Worm (Caenorhabditis elegans) whole organism, young adult: ENCODE results near the gene Y11D7A.10.

Experiments
- D2030.7 ChIP-seq: fragments of 200-800 bp; sonication (Bioruptor generic); IDR thresholded peaks from 2 replicates; pipeline ENCODE4 v1.3.6; 2022; ENCODE audit warnings: missing genetic modification reagents, missing genetic modification characterization, missing compliant biosample characterization
- F22D6.2 ChIP-seq: sonication (generic microtip); optimal IDR thresholded peaks from 2 replicates; lab custom pipeline; 2016; ENCODE audit warnings: mild to moderate bottlenecking, missing genetic modification characterization, missing compliant biosample characterization
- F37B4.10 ChIP-seq: fragments of 200-800 bp; sonication (Bioruptor generic); IDR thresholded peaks from 2 replicates; pipeline ENCODE4 v1.3.6; 2022; ENCODE audit warnings: missing genetic modification characterization, missing compliant biosample characterization
- F52B5.7 ChIP-seq: sonication (generic microtip); optimal IDR thresholded peaks from 2 replicates; lab custom pipeline; 2016; ENCODE audit warnings: mild to moderate bottlenecking, missing genetic modification characterization, missing compliant biosample characterization
- F57A8.1 ChIP-seq: fragments of 200-800 bp; sonication (Bioruptor generic); optimal IDR thresholded peaks from 2 replicates; lab custom pipeline; 2018; ENCODE audit warnings: mild to moderate bottlenecking, missing genetic modification characterization, moderate library complexity, missing compliant biosample characterization
- Y53F4B.3 ChIP-seq: fragments of 200-800 bp; sonication (Bioruptor generic); IDR thresholded peaks from 2 replicates; pipeline ENCODE4 v1.3.6; 2022; ENCODE audit warnings: missing genetic modification reagents, missing genetic modification characterization, missing compliant biosample characterization
- Y56A3A.18 ChIP-seq: fragments of 200-800 bp; sonication (Bioruptor generic); IDR thresholded peaks from 2 replicates; pipeline ENCODE4 v1.3.6; 2022; ENCODE audit warnings: missing genetic modification reagents, missing genetic modification characterization, missing compliant biosample characterization
- akir-1 ChIP-seq: fragments of 200-800 bp; sonication (Bioruptor generic); optimal IDR thresholded peaks from 2 replicates; lab custom pipeline; 2018; ENCODE audit warnings: mild to moderate bottlenecking, missing genetic modification characterization, moderate library complexity, missing compliant biosample characterization
- ama-1 ChIP-seq, 3 experiments: fragments of 150-350 bp in 1 of 3; sonication (generic microtip) in 2 of 3; optimal IDR thresholded peaks; 2 replicates each; lab custom pipeline; 2014 to 2018; ENCODE audit warnings: missing biosample characterization in 2 of 3, missing genetic modification characterization in 2 of 3, missing genetic modification reagents in 2 of 3
- athp-1 ChIP-seq: sonication (generic microtip); optimal IDR thresholded peaks from 2 replicates; lab custom pipeline; 2017; ENCODE audit warnings: mild to moderate bottlenecking, missing genetic modification characterization, missing compliant biosample characterization
- attf-3 ChIP-seq: fragments of 200-800 bp; sonication (Bioruptor generic); conservative IDR thresholded peaks from 2 replicates; pipeline ENCODE4 v1.3.6; 2022; ENCODE audit warnings: missing genetic modification reagents, missing genetic modification characterization, missing compliant biosample characterization
- cebp-1 ChIP-seq, 2 experiments: fragments of 200-800 bp in 1 of 2; sonication (Bioruptor generic) in 1 of 2; sonication (generic microtip) in 1 of 2; IDR thresholded peaks in 1 of 2; optimal IDR thresholded peaks in 1 of 2; 2 replicates each; pipeline versions ENCODE4 v1.3.6 to Lab custom; 2017 to 2022; ENCODE audit warnings: missing compliant biosample characterization in 2 of 2, missing genetic modification characterization in 2 of 2, mild to moderate bottlenecking in 1 of 2, missing genetic modification reagents in 1 of 2, moderate library complexity in 1 of 2
- ceh-40 ChIP-seq: fragments of 200-800 bp; sonication (Bioruptor generic); IDR thresholded peaks from 2 replicates; pipeline ENCODE4 v1.3.6; 2022; ENCODE audit warnings: missing genetic modification characterization, missing compliant biosample characterization
- chd-7 ChIP-seq: sonication (generic microtip); optimal IDR thresholded peaks from 2 replicates; lab custom pipeline; 2016; ENCODE audit warnings: mild to moderate bottlenecking, missing genetic modification characterization, moderate library complexity, missing compliant biosample characterization
- dox-1 ChIP-seq: fragments of 200-800 bp; sonication (Bioruptor generic); IDR thresholded peaks from 2 replicates; pipeline ENCODE4 v1.3.6; 2022; ENCODE audit warnings: missing genetic modification reagents, missing genetic modification characterization, missing compliant biosample characterization
- dpl-1 ChIP-seq: fragments of 150-350 bp; optimal IDR thresholded peaks from 2 replicates; lab custom pipeline; 2014; ENCODE audit warnings: missing biosample characterization, missing genetic modification reagents, missing genetic modification characterization
- egl-44 ChIP-seq: fragments of 200-800 bp; sonication (Bioruptor generic); IDR thresholded peaks from 2 replicates; pipeline ENCODE4 v1.3.6; 2022; ENCODE audit warnings: missing genetic modification reagents, missing genetic modification characterization, missing compliant biosample characterization
- ekl-4 ChIP-seq: fragments of 200-800 bp; sonication (Bioruptor generic); IDR thresholded peaks from 2 replicates; pipeline ENCODE4 v1.3.6; 2022; ENCODE audit warnings: missing genetic modification reagents, missing genetic modification characterization, missing compliant biosample characterization
- gei-17 ChIP-seq: fragments of 200-800 bp; sonication (Bioruptor generic); optimal IDR thresholded peaks from 2 replicates; lab custom pipeline; 2018; ENCODE audit warnings: mild to moderate bottlenecking, missing genetic modification characterization, missing compliant biosample characterization
- him-1 ChIP-seq: sonication (generic microtip); optimal IDR thresholded peaks from 2 replicates; lab custom pipeline; 2016; ENCODE audit warnings: missing genotype, missing genetic modification reagents, missing genetic modification characterization, missing compliant biosample characterization
- hlh-26 ChIP-seq: fragments of 200-800 bp; sonication (Bioruptor generic); conservative IDR thresholded peaks from 2 replicates; pipeline ENCODE4 v1.3.6; 2022; ENCODE audit warnings: missing genetic modification reagents, missing genetic modification characterization, missing compliant biosample characterization
- hmg-1.2 ChIP-seq: fragments of 200-800 bp; sonication (Bioruptor generic); IDR thresholded peaks from 2 replicates; pipeline ENCODE4 v1.3.6; 2022; ENCODE audit warnings: missing genetic modification reagents, missing genetic modification characterization, missing compliant biosample characterization
- hrde-1 ChIP-seq: sonication (generic microtip); optimal IDR thresholded peaks from 2 replicates; lab custom pipeline; 2016; ENCODE audit warnings: missing genetic modification characterization, mild to moderate bottlenecking, missing compliant biosample characterization, moderate library complexity, missing genotype, missing genetic modification reagents, borderline replicate concordance
- lin-35 ChIP-seq, 3 experiments: fragments of 150-350 bp in 2 of 3; sonication (generic microtip) in 1 of 3; optimal IDR thresholded peaks; 2 replicates each; lab custom pipeline; 2014 to 2018; ENCODE audit warnings: missing biosample characterization in 3 of 3, missing genetic modification characterization in 3 of 3, missing genetic modification reagents in 3 of 3
- lin-40 ChIP-seq: sonication (generic microtip); optimal IDR thresholded peaks from 2 replicates; lab custom pipeline; 2016; ENCODE audit warnings: missing genetic modification characterization, mild to moderate bottlenecking, missing compliant biosample characterization, missing genotype, missing genetic modification reagents
- lsl-1 ChIP-seq: fragments of 200-800 bp; sonication (Bioruptor generic); optimal IDR thresholded peaks from 2 replicates; lab custom pipeline; 2018; ENCODE audit warnings: mild to moderate bottlenecking, missing genetic modification characterization, moderate library complexity, missing compliant biosample characterization
- madf-6 ChIP-seq: fragments of 200-800 bp; sonication (Bioruptor generic); IDR thresholded peaks from 2 replicates; pipeline ENCODE4 v1.3.6; 2022; ENCODE audit warnings: missing genetic modification reagents, missing genetic modification characterization, missing compliant biosample characterization
- nfya-1 ChIP-seq: sonication (generic microtip); optimal IDR thresholded peaks from 2 replicates; lab custom pipeline; 2017; ENCODE audit warnings: antibody characterized with exemption, missing compliant biosample characterization, missing genetic modification characterization, borderline replicate concordance; ENCODE audit not compliant: insufficient read depth
- nhr-179 ChIP-seq: sonication (generic microtip); optimal IDR thresholded peaks from 2 replicates; lab custom pipeline; 2016; ENCODE audit warnings: mild to moderate bottlenecking, missing genetic modification characterization, missing compliant biosample characterization
- nhr-90 ChIP-seq: sonication (generic microtip); optimal IDR thresholded peaks from 2 replicates; lab custom pipeline; 2016; ENCODE audit warnings: missing genotype, mild to moderate bottlenecking, missing genetic modification characterization, missing compliant biosample characterization
- pha-4 ChIP-seq: fragments of 150-350 bp; sonication (generic microtip); optimal IDR thresholded peaks from 2 replicates; lab custom pipeline; 2014; ENCODE audit warnings: missing biosample characterization, missing genetic modification reagents, missing genetic modification characterization
- rcor-1 ChIP-seq: fragments of 200-800 bp; sonication (Bioruptor generic); IDR thresholded peaks from 2 replicates; pipeline ENCODE4 v1.3.6; 2022; ENCODE audit warnings: missing genetic modification reagents, missing genetic modification characterization, missing compliant biosample characterization
- rec-8 ChIP-seq, 2 experiments: sonication (generic microtip); optimal IDR thresholded peaks; 2 replicates each; lab custom pipeline; 2016; ENCODE audit warnings: mild to moderate bottlenecking in 2 of 2, missing genetic modification characterization in 2 of 2, missing genetic modification reagents in 2 of 2, missing genotype in 2 of 2, missing biosample characterization in 1 of 2, missing compliant biosample characterization in 1 of 2, moderate library complexity in 1 of 2
- snpc-3.4 ChIP-seq: sonication (generic microtip); optimal IDR thresholded peaks from 2 replicates; lab custom pipeline; 2017; ENCODE audit warnings: missing genetic modification characterization, mild to moderate bottlenecking, missing compliant biosample characterization, antibody characterized with exemption, moderate library complexity, missing genotype, missing genetic modification reagents
- snpc-4 ChIP-seq, 5 experiments: fragments of 150-350 bp in 1 of 5; sonication (generic microtip) in 4 of 5; optimal IDR thresholded peaks; 2 replicates each; lab custom pipeline; 2014 to 2018; ENCODE audit warnings: missing genetic modification characterization in 5 of 5, missing biosample characterization in 3 of 5, antibody characterized with exemption in 2 of 5, mild to moderate bottlenecking in 2 of 5, missing compliant biosample characterization in 2 of 5, missing genotype in 2 of 5, moderate library complexity in 2 of 5, missing genetic modification reagents in 1 of 5
- unc-62 ChIP-seq: fragments of 150-350 bp; optimal IDR thresholded peaks from 2 replicates; lab custom pipeline; 2014; ENCODE audit warnings: missing biosample characterization, missing genetic modification reagents, missing genetic modification characterization
- ztf-25 ChIP-seq: fragments of 200-800 bp; sonication (Bioruptor generic); IDR thresholded peaks from 2 replicates; pipeline ENCODE4 v1.3.6; 2022; ENCODE audit warnings: missing genetic modification reagents, missing genetic modification characterization, missing compliant biosample characterization
- ztf-26 ChIP-seq: sonication (generic microtip); optimal IDR thresholded peaks from 2 replicates; lab custom pipeline; 2017; ENCODE audit warnings: missing genetic modification characterization, missing compliant biosample characterization

Y11D7A.10 gene

ce11 chrIV:9260826-9261225 lies 1.3 kb upstream of the Y11D7A.10 start:
- TF ChIP-seq F57A8.1, result peak; percentile 12
- no peak for TF ChIP-seq unc-62 (GFP tag; lab: Kevin White, UChicago)
- 0 out of 2 replicates have a peak, but pooled peaks have one; percentile 3 for TF ChIP-seq F37B4.10 (GFP tag; lab: Robert Waterston, UW)
- TF ChIP-seq, all 124 proteins: peak for 2

ce11 chrIV:9260334-9260733 lies 766 bp upstream of the Y11D7A.10 start:
- TF ChIP-seq hmg-1.2 (GFP tag; lab: Robert Waterston, UW) (peak; percentile 92), D2030.7 (no peak), ztf-26 (tag; lab: Kevin White, UChicago) (no peak), lsl-1 (GFP tag; lab: Kevin White, UChicago) (no peak), Y53F4B.3 (GFP tag; lab: Robert Waterston, UW) (no peak), attf-3 (GFP tag; lab: Robert Waterston, UW) (peak; percentile 91)

ce11 chrIV:9258547-9258946 lies 1.0 kb downstream of the Y11D7A.10 start:
- 0 out of 2 replicates have a peak, but pooled peaks have one; percentile 21 for TF ChIP-seq madf-6 (GFP tag; lab: Robert Waterston, UW)
- TF ChIP-seq lsl-1 (GFP tag; lab: Kevin White, UChicago), result no peak
- no peak for TF ChIP-seq snpc-4 (GFP tag; optimal IDR thresholded peaks at IDR 0.05; lab: Kevin White, UChicago)
- TF ChIP-seq snpc-4 (tag; optimal IDR thresholded peaks at IDR 0.05; lab: Kevin White, UChicago), result peak in 1 of 4 experiments; percentile 11
- peak; percentile 69 for TF ChIP-seq ama-1 (optimal IDR thresholded peaks at IDR 0.05; lab: Kevin White, UChicago)
- no peak for TF ChIP-seq ama-1 (GFP tag; optimal IDR thresholded peaks at IDR 0.05; lab: Kevin White, UChicago)
- TF ChIP-seq snpc-3.4 (tag; lab: Kevin White, UChicago), result no peak
- 0 out of 2 replicates have a peak, but pooled peaks have one; percentile 21 for TF ChIP-seq attf-3 (GFP tag; lab: Robert Waterston, UW)
- no peak for TF ChIP-seq F52B5.7 (tag; lab: Kevin White, UChicago)
- TF ChIP-seq ekl-4 (GFP tag; lab: Robert Waterston, UW), result peak; percentile 24; the same call in 1 of the 2 replicates

- TF ChIP-seq egl-44 (GFP tag; lab: Robert Waterston, UW) (no peak), hrde-1 (tag; lab: Kevin White, UChicago) (no peak), pha-4 (tag; lab: Kevin White, UChicago) (no peak), him-1 (no peak), gei-17 (no peak), nfya-1 (tag; lab: Kevin White, UChicago) (no peak), akir-1 (GFP tag; lab: Kevin White, UChicago) (no peak), athp-1 (tag; lab: Kevin White, UChicago) (no peak), rec-8 (tag; optimal IDR thresholded peaks at IDR 0.05; lab: Kevin White, UChicago) (no peak), ztf-25 (GFP tag; lab: Robert Waterston, UW) (no peak), ceh-40 (GFP tag; lab: Robert Waterston, UW) (no peak)
Measured at ce11 chrIV:9256865-9257264, 2.7 kb downstream of the Y11D7A.10 start.

- TF ChIP-seq lin-35 (GFP tag; optimal IDR thresholded peaks at IDR 0.05; lab: Kevin White, UChicago) (no peak), egl-44 (GFP tag; lab: Robert Waterston, UW) (no peak), F22D6.2 (no peak), cebp-1 (GFP tag; IDR thresholded peaks at IDR 0.05; lab: Robert Waterston, UW) (no peak), cebp-1 (tag; optimal IDR thresholded peaks at IDR 0.05; lab: Kevin White, UChicago) (no peak), lin-40 (tag; lab: Kevin White, UChicago) (no peak), F57A8.1 (no peak), nhr-179 (tag; lab: Kevin White, UChicago) (no peak), dox-1 (GFP tag; lab: Robert Waterston, UW) (no peak), dpl-1 (GFP tag; lab: Kevin White, UChicago) (no peak), nhr-90 (no peak), rcor-1 (no peak), lsl-1 (GFP tag; lab: Kevin White, UChicago) (no peak), chd-7 (no peak), hlh-26 (GFP tag; lab: Robert Waterston, UW) (no peak), Y56A3A.18 (GFP tag; lab: Robert Waterston, UW) (no peak)
Measured at ce11 chrIV:9256017-9256416, 3.6 kb downstream of the Y11D7A.10 start, which contains the start of gene Y11D7A.9. TSS of gene Y11D7A.9 (minus strand) at chrIV:9256117.
